In the genomic region with DNA sequence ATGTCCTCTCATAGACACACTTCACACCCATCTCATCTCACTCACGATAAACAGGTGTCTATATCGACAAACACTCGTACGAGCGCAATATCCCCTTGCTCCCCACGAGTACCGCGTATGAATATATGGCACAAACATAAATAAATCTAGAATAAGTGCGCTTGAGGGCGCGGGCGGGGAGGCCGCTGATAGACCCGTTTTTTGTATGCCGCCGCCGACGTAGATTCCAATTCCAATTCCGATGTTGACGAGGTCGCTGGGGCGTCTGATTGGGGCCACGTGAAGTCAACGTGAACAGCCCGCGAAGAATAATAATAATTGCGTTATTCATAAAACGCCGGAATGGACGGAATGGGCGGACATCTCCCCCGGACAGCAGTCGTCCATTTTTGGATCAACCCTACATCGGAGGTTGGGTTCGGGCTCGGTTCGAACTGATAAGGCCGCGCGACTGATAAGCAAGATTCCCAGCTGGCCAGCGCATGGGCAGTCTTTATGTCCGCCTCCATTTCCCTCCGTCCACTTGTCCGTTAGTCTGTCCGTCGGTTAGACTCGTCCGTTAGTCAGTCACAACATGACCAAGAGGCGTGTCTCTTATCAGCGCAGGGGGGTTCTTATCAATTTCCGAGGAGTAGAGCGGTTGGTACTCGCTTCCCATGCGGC, we compare ENCODE assay signal across 1 fruit fly cellular context.
A peak's percentile ranks its signal among the peaks of the same experiment; 100 is the strongest.
TF ChIP-seq lines count a peak whose summit lies in the region.

No protein-coding gene starts in this region.

TF ChIP-seq in whole organism, embryonic, 481 proteins besides CTCF, POLR2A, EP300 and RAD21 (continued from another document and continues in another):
- no peak for TF ChIP-seq CG14860 (GFP tag; IDR thresholded peaks at IDR 0.05; lab: Robert Waterston, UW; ENCODE audit: partially characterized antibody)
- no peak for TF ChIP-seq Oli (tag; optimal IDR thresholded peaks at IDR 0.05; lab: Kevin White, UChicago)
- TF ChIP-seq al (GFP tag; IDR thresholded peaks at IDR 0.05; lab: Robert Waterston, UW): no peak
- no peak for TF ChIP-seq lmd (GFP tag; IDR thresholded peaks at IDR 0.05; lab: Robert Waterston, UW)
- TF ChIP-seq maf-S (GFP tag; optimal IDR thresholded peaks at IDR 0.05; lab: Kevin White, UChicago): no peak
- no peak for TF ChIP-seq corto (GFP tag; optimal IDR thresholded peaks at IDR 0.05; lab: Kevin White, UChicago)
- TF ChIP-seq CG3995 (GFP tag; optimal IDR thresholded peaks at IDR 0.05; lab: Kevin White, UChicago): no peak
- no peak for TF ChIP-seq Stat92E (GFP tag; optimal IDR thresholded peaks at IDR 0.05; lab: Kevin White, UChicago)
- TF ChIP-seq CG10565 (GFP tag; optimal IDR thresholded peaks at IDR 0.05; lab: Kevin White, UChicago): no peak
- TF ChIP-seq CG11560 (tag; IDR thresholded peaks at IDR 0.05; lab: Robert Waterston, UW): no peak
- no peak for TF ChIP-seq CG8478 (optimal IDR thresholded peaks at IDR 0.05; lab: Kevin White, UChicago)
- TF ChIP-seq pfk (GFP tag; optimal IDR thresholded peaks at IDR 0.05; lab: Kevin White, UChicago): peak; percentile 81
- TF ChIP-seq usp (GFP tag; optimal IDR thresholded peaks at IDR 0.05; lab: Kevin White, UChicago): no peak
- TF ChIP-seq CkIIα-i1 (GFP tag; IDR thresholded peaks at IDR 0.05; lab: Robert Waterston, UW): no peak
- TF ChIP-seq nerfin-2 (GFP tag; IDR thresholded peaks at IDR 0.05; lab: Robert Waterston, UW; ENCODE audit: partially characterized antibody): no peak
- TF ChIP-seq CG43689 (GFP tag; IDR thresholded peaks at IDR 0.05; lab: Robert Waterston, UW): no peak
- no peak for TF ChIP-seq btn (GFP tag; optimal IDR thresholded peaks at IDR 0.05; lab: Kevin White, UChicago)
- peak; percentile 19 for TF ChIP-seq CG6854 (GFP tag; optimal IDR thresholded peaks at IDR 0.05; lab: Kevin White, UChicago)
- TF ChIP-seq CG11456 (GFP tag; IDR thresholded peaks at IDR 0.05; lab: Robert Waterston, UW): no peak
- peak; percentile 29 for TF ChIP-seq E2f1 (GFP tag; IDR thresholded peaks at IDR 0.05; lab: Robert Waterston, UW)
- no peak for TF ChIP-seq Dbx (GFP tag; IDR thresholded peaks at IDR 0.05; lab: Robert Waterston, UW)
- TF ChIP-seq CG9727 (GFP tag; optimal IDR thresholded peaks at IDR 0.05; lab: Kevin White, UChicago): no peak
- TF ChIP-seq insv (GFP tag; optimal IDR thresholded peaks at IDR 0.05; lab: Kevin White, UChicago): no peak
- no peak for TF ChIP-seq zf30C (GFP tag; optimal IDR thresholded peaks at IDR 0.05; lab: Kevin White, UChicago)
- TF ChIP-seq HHEX (GFP tag; optimal IDR thresholded peaks at IDR 0.05; lab: Kevin White, UChicago): peak; percentile 66
- no peak for TF ChIP-seq CG16779 (GFP tag; IDR thresholded peaks at IDR 0.05; lab: Robert Waterston, UW)
- TF ChIP-seq Dp (GFP tag; optimal IDR thresholded peaks at IDR 0.05; lab: Kevin White, UChicago): no peak
- 0 out of 2 replicates have a peak, but pooled peaks have one; percentile 29 for TF ChIP-seq Nf-YA (GFP tag; IDR thresholded peaks at IDR 0.05; lab: Robert Waterston, UW)
- TF ChIP-seq CG5245 (GFP tag; optimal IDR thresholded peaks at IDR 0.05; lab: Kevin White, UChicago): no peak
- TF ChIP-seq YL-1 (GFP tag; optimal IDR thresholded peaks at IDR 0.05; lab: Kevin White, UChicago): peak; percentile 7
- TF ChIP-seq Sox100B (GFP tag; optimal IDR thresholded peaks at IDR 0.05; lab: Kevin White, UChicago): no peak
- no peak for TF ChIP-seq CG11085 (GFP tag; IDR thresholded peaks at IDR 0.05; lab: Robert Waterston, UW)
- no peak for TF ChIP-seq CG2129 (GFP tag; IDR thresholded peaks at IDR 0.05; lab: Robert Waterston, UW; ENCODE audit: partially characterized antibody)
- TF ChIP-seq CG17802 (tag; optimal IDR thresholded peaks at IDR 0.05; lab: Kevin White, UChicago): no peak
- TF ChIP-seq CG3065 (GFP tag; optimal IDR thresholded peaks at IDR 0.05; lab: Kevin White, UChicago): no peak
- TF ChIP-seq bcd (GFP tag; optimal IDR thresholded peaks at IDR 0.05; lab: Kevin White, UChicago): no peak
- TF ChIP-seq NC2β (GFP tag; optimal IDR thresholded peaks at IDR 0.05; lab: Kevin White, UChicago): no peak
- TF ChIP-seq ftz-f1 (GFP tag; optimal IDR thresholded peaks at IDR 0.05; lab: Kevin White, UChicago): peak; percentile 96
- no peak for TF ChIP-seq ro (GFP tag; IDR thresholded peaks at IDR 0.05; lab: Robert Waterston, UW)
- no peak for TF ChIP-seq CG8089 (GFP tag; optimal IDR thresholded peaks at IDR 0.05; lab: Kevin White, UChicago)
- TF ChIP-seq B-H2 (GFP tag; optimal IDR thresholded peaks at IDR 0.05; lab: Kevin White, UChicago): peak; percentile 58
- TF ChIP-seq CG9817 (tag; optimal IDR thresholded peaks at IDR 0.05; lab: Kevin White, UChicago): no peak
- TF ChIP-seq Drgx (GFP tag; IDR thresholded peaks at IDR 0.05; lab: Robert Waterston, UW): no peak
- no peak for TF ChIP-seq hkb (optimal IDR thresholded peaks at IDR 0.05; lab: Kevin White, UChicago)
- TF ChIP-seq hkb (GFP tag; IDR thresholded peaks at IDR 0.05; lab: Robert Waterston, UW): no peak
- TF ChIP-seq Rfx (GFP tag; IDR thresholded peaks at IDR 0.05; lab: Robert Waterston, UW): peak; percentile 48; the same call in 1 of the 2 replicates
- TF ChIP-seq MBD-R2 (GFP tag; IDR thresholded peaks at IDR 0.05; lab: Robert Waterston, UW): peak; percentile 18; the same call in 1 of the 2 replicates
- no peak for TF ChIP-seq CG3407 (GFP tag; optimal IDR thresholded peaks at IDR 0.05; lab: Kevin White, UChicago)
- peak; percentile 59 for TF ChIP-seq D19B (GFP tag; optimal IDR thresholded peaks at IDR 0.05; lab: Kevin White, UChicago)
- peak; percentile 97 for TF ChIP-seq abd-A (tag; optimal IDR thresholded peaks at IDR 0.05; lab: Kevin White, UChicago)
- no peak for TF ChIP-seq Mrtf (GFP tag; IDR thresholded peaks at IDR 0.05; lab: Robert Waterston, UW)
- TF ChIP-seq CG6791 (GFP tag; IDR thresholded peaks at IDR 0.05; lab: Robert Waterston, UW; ENCODE audit: partially characterized antibody): no peak
- no peak for TF ChIP-seq gsb (GFP tag; IDR thresholded peaks at IDR 0.05; lab: Robert Waterston, UW)
- no peak for TF ChIP-seq CG10959 (GFP tag; IDR thresholded peaks at IDR 0.05; lab: Robert Waterston, UW)
- TF ChIP-seq CG32532 (GFP tag; IDR thresholded peaks at IDR 0.05; lab: Robert Waterston, UW): peak; percentile 66
- no peak for TF ChIP-seq unc-4 (GFP tag; IDR thresholded peaks at IDR 0.05; lab: Robert Waterston, UW; ENCODE audit: partially characterized antibody)
- peak; percentile 21; the same call in 1 of the 2 replicates for TF ChIP-seq CG13287 (GFP tag; IDR thresholded peaks at IDR 0.05; lab: Robert Waterston, UW; ENCODE audit: partially characterized antibody)
- TF ChIP-seq Max (GFP tag; optimal IDR thresholded peaks at IDR 0.05; lab: Kevin White, UChicago): no peak
- TF ChIP-seq HLH3B (GFP tag; IDR thresholded peaks at IDR 0.05; lab: Robert Waterston, UW): no peak
- TF ChIP-seq crol (GFP tag; IDR thresholded peaks at IDR 0.05; lab: Robert Waterston, UW): peak; percentile 96
- TF ChIP-seq pum (GFP tag; optimal IDR thresholded peaks at IDR 0.05; lab: Kevin White, UChicago): no peak
- no peak for TF ChIP-seq vnd (GFP tag; IDR thresholded peaks at IDR 0.05; lab: Robert Waterston, UW; ENCODE audit: partially characterized antibody)
- peak; percentile 30 for TF ChIP-seq zfh2 (GFP tag; optimal IDR thresholded peaks at IDR 0.05; lab: Kevin White, UChicago)
- TF ChIP-seq sob (GFP tag; IDR thresholded peaks at IDR 0.05; lab: Robert Waterston, UW): 0 out of 2 replicates have a peak, but pooled peaks have one; percentile 33
- TF ChIP-seq lola (GFP tag; optimal IDR thresholded peaks at IDR 0.05; lab: Kevin White, UChicago): no peak
- TF ChIP-seq CG14050 (GFP tag; IDR thresholded peaks at IDR 0.05; lab: Robert Waterston, UW): no peak
- TF ChIP-seq CG4360 (GFP tag; IDR thresholded peaks at IDR 0.05; lab: Robert Waterston, UW): 0 out of 2 replicates have a peak, but pooled peaks have one; percentile 4
- peak; percentile 71 for TF ChIP-seq CG10274 (GFP tag; optimal IDR thresholded peaks at IDR 0.05; lab: Kevin White, UChicago)
- TF ChIP-seq Spps (tag; optimal IDR thresholded peaks at IDR 0.05; lab: Kevin White, UChicago): no peak
- TF ChIP-seq CG3838 (GFP tag; optimal IDR thresholded peaks at IDR 0.05; lab: Kevin White, UChicago): no peak
- TF ChIP-seq run (tag; optimal IDR thresholded peaks at IDR 0.05; lab: Kevin White, UChicago): no peak
- no peak for TF ChIP-seq CG2712 (tag; optimal IDR thresholded peaks at IDR 0.05; lab: Kevin White, UChicago)
- TF ChIP-seq CG8765 (GFP tag; IDR thresholded peaks at IDR 0.05; lab: Robert Waterston, UW): no peak
- TF ChIP-seq CG4854 (GFP tag; optimal IDR thresholded peaks at IDR 0.05; lab: Kevin White, UChicago): no peak
- peak; percentile 59 for TF ChIP-seq CG2678 (tag; optimal IDR thresholded peaks at IDR 0.05; lab: Kevin White, UChicago)
- no peak for TF ChIP-seq Neu2 (GFP tag; optimal IDR thresholded peaks at IDR 0.05; lab: Kevin White, UChicago; ENCODE audit: borderline replicate concordance)
- no peak for TF ChIP-seq fd102C (GFP tag; optimal IDR thresholded peaks at IDR 0.05; lab: Kevin White, UChicago)
- peak; percentile 44 for TF ChIP-seq grau (tag; optimal IDR thresholded peaks at IDR 0.05; lab: Kevin White, UChicago)
- no peak for TF ChIP-seq CG12299 (tag; optimal IDR thresholded peaks at IDR 0.05; lab: Kevin White, UChicago)
- peak; percentile 58 for TF ChIP-seq CG1233 (GFP tag; optimal IDR thresholded peaks at IDR 0.05; lab: Kevin White, UChicago)
- peak; percentile 25 for TF ChIP-seq CG15514 (GFP tag; optimal IDR thresholded peaks at IDR 0.05; lab: Kevin White, UChicago)
- TF ChIP-seq ssp (GFP tag; IDR thresholded peaks at IDR 0.05; lab: Robert Waterston, UW): no peak
- no peak for TF ChIP-seq pan (optimal IDR thresholded peaks at IDR 0.05; lab: Kevin White, UChicago)
- peak in 1 of 2 experiments; percentile 81 for TF ChIP-seq pan (GFP tag; optimal IDR thresholded peaks at IDR 0.05 in 1 of 2, IDR thresholded peaks at IDR 0.05 in 1 of 2)
- no peak for TF ChIP-seq CG17359 (tag; optimal IDR thresholded peaks at IDR 0.05; lab: Kevin White, UChicago)
- TF ChIP-seq grn (GFP tag; optimal IDR thresholded peaks at IDR 0.05; lab: Kevin White, UChicago): peak; percentile 73
- no peak for TF ChIP-seq cad (GFP tag; optimal IDR thresholded peaks at IDR 0.05; lab: Kevin White, UChicago)
- TF ChIP-seq dysf (GFP tag; IDR thresholded peaks at IDR 0.05; lab: Robert Waterston, UW): no peak
- TF ChIP-seq GATAe (GFP tag; conservative IDR thresholded peaks at IDR 0.05; lab: Robert Waterston, UW): peak; percentile 50
- TF ChIP-seq Mad (GFP tag; optimal IDR thresholded peaks at IDR 0.05; lab: Kevin White, UChicago): no peak
- TF ChIP-seq CG1792 (GFP tag; optimal IDR thresholded peaks at IDR 0.05; lab: Kevin White, UChicago): no peak
- TF ChIP-seq CG18011 (GFP tag; optimal IDR thresholded peaks at IDR 0.05; lab: Kevin White, UChicago): no peak
- TF ChIP-seq kni (GFP tag; optimal IDR thresholded peaks at IDR 0.05; lab: Kevin White, UChicago): no peak
- TF ChIP-seq prd (optimal IDR thresholded peaks at IDR 0.05; lab: Kevin White, UChicago): no peak
- no peak for TF ChIP-seq prd (GFP tag; IDR thresholded peaks at IDR 0.05; lab: Robert Waterston, UW)
- TF ChIP-seq gro (GFP tag; optimal IDR thresholded peaks at IDR 0.05; lab: Kevin White, UChicago): no peak
- peak; percentile 14 for TF ChIP-seq CG13624 (GFP tag; optimal IDR thresholded peaks at IDR 0.05; lab: Kevin White, UChicago)
- TF ChIP-seq crp (GFP tag; optimal IDR thresholded peaks at IDR 0.05; lab: Kevin White, UChicago): peak in 1 of 2 experiments; percentile 18
- TF ChIP-seq Doc2 (GFP tag; IDR thresholded peaks at IDR 0.05; lab: Robert Waterston, UW): no peak
- no peak for TF ChIP-seq CG12104 (GFP tag; optimal IDR thresholded peaks at IDR 0.05; lab: Kevin White, UChicago)
- TF ChIP-seq D19A (tag; optimal IDR thresholded peaks at IDR 0.05; lab: Kevin White, UChicago): no peak
- peak; percentile 51; the same call in 1 of the 2 replicates for TF ChIP-seq NFAT (GFP tag; IDR thresholded peaks at IDR 0.05; lab: Robert Waterston, UW)
- no peak for TF ChIP-seq Ets65A (GFP tag; lab: Kevin White, UChicago)
- peak; percentile 26 for TF ChIP-seq CG1603 (tag; optimal IDR thresholded peaks at IDR 0.05; lab: Kevin White, UChicago)
- no peak; the same call in 1 of the 2 replicates for TF ChIP-seq vvl (GFP tag; IDR thresholded peaks at IDR 0.05; lab: Robert Waterston, UW)
- TF ChIP-seq CG15073 (GFP tag; optimal IDR thresholded peaks at IDR 0.05; lab: Kevin White, UChicago): no peak
- no peak for TF ChIP-seq lbe (GFP tag; optimal IDR thresholded peaks at IDR 0.05; lab: Kevin White, UChicago)
- no peak; the same call in 1 of the 2 replicates for TF ChIP-seq CG14441 (GFP tag; IDR thresholded peaks at IDR 0.05; lab: Robert Waterston, UW)
- TF ChIP-seq Dad (GFP tag; optimal IDR thresholded peaks at IDR 0.05; lab: Kevin White, UChicago): no peak
- peak; percentile 59 for TF ChIP-seq CG13296 (GFP tag; optimal IDR thresholded peaks at IDR 0.05; lab: Kevin White, UChicago)
- TF ChIP-seq CG17612 (GFP tag; IDR thresholded peaks at IDR 0.05; lab: Robert Waterston, UW): no peak
- TF ChIP-seq Abd-B (GFP tag; optimal IDR thresholded peaks at IDR 0.05; lab: Kevin White, UChicago): peak; percentile 3
- TF ChIP-seq dati (GFP tag; IDR thresholded peaks at IDR 0.05; lab: Robert Waterston, UW): no peak
- TF ChIP-seq CG42726 (GFP tag; IDR thresholded peaks at IDR 0.05; lab: Robert Waterston, UW; ENCODE audit: partially characterized antibody): no peak
- no peak for TF ChIP-seq Doc3 (GFP tag; IDR thresholded peaks at IDR 0.05; lab: Robert Waterston, UW; ENCODE audit: partially characterized antibody)
- TF ChIP-seq Dll (GFP tag; IDR thresholded peaks at IDR 0.05; lab: Robert Waterston, UW; ENCODE audit: partially characterized antibody): no peak
- TF ChIP-seq sd (tag; optimal IDR thresholded peaks at IDR 0.05; lab: Kevin White, UChicago): peak; percentile 98
- no peak for TF ChIP-seq CG12236 (GFP tag; optimal IDR thresholded peaks at IDR 0.05; lab: Kevin White, UChicago)
- TF ChIP-seq unpg (GFP tag; optimal IDR thresholded peaks at IDR 0.05; lab: Kevin White, UChicago): no peak
- TF ChIP-seq Xbp1 (GFP tag; optimal IDR thresholded peaks at IDR 0.05; lab: Kevin White, UChicago): no peak
- TF ChIP-seq CG2889 (GFP tag; IDR thresholded peaks at IDR 0.05; lab: Robert Waterston, UW): no peak
- peak; percentile 98 for TF ChIP-seq CG10543 (GFP tag; optimal IDR thresholded peaks at IDR 0.05; lab: Kevin White, UChicago)
- no peak for TF ChIP-seq ind (GFP tag; optimal IDR thresholded peaks at IDR 0.05; lab: Kevin White, UChicago)
- TF ChIP-seq ara (GFP tag; IDR thresholded peaks at IDR 0.05; lab: Robert Waterston, UW): no peak
- TF ChIP-seq CG6254 (GFP tag; optimal IDR thresholded peaks at IDR 0.05; lab: Kevin White, UChicago): no peak
- TF ChIP-seq NC2α (GFP tag; optimal IDR thresholded peaks at IDR 0.05; lab: Kevin White, UChicago): no peak
